Worm (Caenorhabditis elegans): ENCODE results near the gene mrpl-11.

Gene mrpl-11

ce11 chrIII:8741276-8741860, 23.9 kb downstream of the mrpl-11 start, which contains the start of gene pdhk-2:
pdhk-2 (minus strand) TSS chrIII:8741412.
- no peak for TF ChIP-seq dmd-4 (tag; optimal IDR thresholded peaks at IDR 0.05)
- no peak for TF ChIP-seq nhr-11 (tag; optimal IDR thresholded peaks at IDR 0.05)
- peak; percentile 95 for TF ChIP-seq sma-9 (GFP tag; optimal IDR thresholded peaks at IDR 0.05)
- TF ChIP-seq sma-9 (tag; optimal IDR thresholded peaks at IDR 0.05) = no peak
- peak; percentile 45 for TF ChIP-seq ama-1 (optimal IDR thresholded peaks at IDR 0.05)
- no peak for TF ChIP-seq elt-3 (tag; optimal IDR thresholded peaks at IDR 0.05)
- TF ChIP-seq nhr-21 (tag; optimal IDR thresholded peaks at IDR 0.05) = peak; percentile 89
- TF ChIP-seq unc-55 (GFP tag; optimal IDR thresholded peaks at IDR 0.05) = peak; percentile 99
- no peak for TF ChIP-seq mbf-1 (tag; optimal IDR thresholded peaks at IDR 0.05)
- TF ChIP-seq nhr-77 (tag; optimal IDR thresholded peaks at IDR 0.05) = peak; percentile 85
- peak; percentile 92 for TF ChIP-seq nhr-129 (tag; optimal IDR thresholded peaks at IDR 0.05)
- peak; percentile 93 for TF ChIP-seq nhr-25 (tag; optimal IDR thresholded peaks at IDR 0.05)
- TF ChIP-seq lin-11 (tag; optimal IDR thresholded peaks at IDR 0.05) = peak; percentile 92
- peak; percentile 65 for TF ChIP-seq Y55F3AM.14 (GFP tag; optimal IDR thresholded peaks at IDR 0.05)
- TF ChIP-seq mab-5 (tag; optimal IDR thresholded peaks at IDR 0.05) = peak; percentile 92
- peak; percentile 77 for TF ChIP-seq ceh-82 (tag; optimal IDR thresholded peaks at IDR 0.05)
- TF ChIP-seq lsy-2 (tag; optimal IDR thresholded peaks at IDR 0.05) = peak; percentile 92 to 96
- TF ChIP-seq sma-3 (GFP tag; optimal IDR thresholded peaks at IDR 0.05) = peak; percentile 93
- peak; percentile 64 for TF ChIP-seq ZK546.5 (tag; optimal IDR thresholded peaks at IDR 0.05)
- TF ChIP-seq snpc-4 (tag; optimal IDR thresholded peaks at IDR 0.05) = peak; percentile 61
- peak; percentile 90 for TF ChIP-seq sem-4 (tag; optimal IDR thresholded peaks at IDR 0.05)
- peak; percentile 71 for TF ChIP-seq R02D3.7 (tag; optimal IDR thresholded peaks at IDR 0.05)
- TF ChIP-seq zag-1 (tag; optimal IDR thresholded peaks at IDR 0.05) = peak; percentile 91
- no peak for TF ChIP-seq peb-1 (tag; optimal IDR thresholded peaks at IDR 0.05)
- TF ChIP-seq nhr-10 (tag; optimal IDR thresholded peaks at IDR 0.05) = peak; percentile 75
- TF ChIP-seq F13H6.1 (tag; optimal IDR thresholded peaks at IDR 0.05) = peak; percentile 94
- peak; percentile 8 for TF ChIP-seq nhr-12 (tag; optimal IDR thresholded peaks at IDR 0.05)
- TF ChIP-seq aly-2 (tag; optimal IDR thresholded peaks at IDR 0.05) = no peak
- peak; percentile 43 for TF ChIP-seq ztf-11 (tag; optimal IDR thresholded peaks at IDR 0.05)
- TF ChIP-seq blmp-1 (tag; optimal IDR thresholded peaks at IDR 0.05; ENCODE audit: insufficient read depth) = peak; percentile 47
- peak; percentile 90 for TF ChIP-seq ztf-4 (tag; optimal IDR thresholded peaks at IDR 0.05)
- peak; percentile 92 for TF ChIP-seq ceh-16 (tag; optimal IDR thresholded peaks at IDR 0.05)
- peak; percentile 89 for TF ChIP-seq fos-1 (tag; optimal IDR thresholded peaks at IDR 0.05)
- no peak for TF ChIP-seq lin-39 (tag; optimal IDR thresholded peaks at IDR 0.05)
- TF ChIP-seq nhr-23 (tag; optimal IDR thresholded peaks at IDR 0.05) = no peak
- TF ChIP-seq skn-1 (tag; optimal IDR thresholded peaks at IDR 0.05) = no peak
- TF ChIP-seq lin-13 (GFP tag; optimal IDR thresholded peaks at IDR 0.05) = peak; percentile 92
- TF ChIP-seq mdl-1 (tag; optimal IDR thresholded peaks at IDR 0.05) = peak in 1 of 2 experiments; percentile 66
- TF ChIP-seq C34F6.9 (tag; optimal IDR thresholded peaks at IDR 0.05) = peak; percentile 98
- TF ChIP-seq egl-27 (tag; optimal IDR thresholded peaks at IDR 0.05) = peak; percentile 87
- peak; percentile 99 for TF ChIP-seq gmeb-1 (tag; optimal IDR thresholded peaks at IDR 0.05)
- no peak for TF ChIP-seq unc-39 (tag; optimal IDR thresholded peaks at IDR 0.05)
- no peak for TF ChIP-seq elt-1 (tag; optimal IDR thresholded peaks at IDR 0.05)
- peak; percentile 75 for TF ChIP-seq nhr-6 (tag; optimal IDR thresholded peaks at IDR 0.05)
- TF ChIP-seq alr-1 (tag; optimal IDR thresholded peaks at IDR 0.05) = no peak
- peak; percentile 57 for TF ChIP-seq unc-62 (GFP tag; optimal IDR thresholded peaks at IDR 0.05)
- peak; percentile 95 for TF ChIP-seq crh-2 (tag; optimal IDR thresholded peaks at IDR 0.05)
- TF ChIP-seq nhr-237 (tag; optimal IDR thresholded peaks at IDR 0.05) = no peak

All from whole organism, L2 larva.